Worm (Caenorhabditis elegans) whole organism, L2 larva: ENCODE data around the gene fbxc-34.

Source experiments
- C34F6.9 ChIP-seq: fragments of 150-350 bp; optimal IDR thresholded peaks from 2 replicates; lab custom pipeline; 2014; ENCODE audit warnings: missing biosample characterization, missing genetic modification characterization
- alr-1 ChIP-seq: fragments of 150-350 bp; optimal IDR thresholded peaks from 2 replicates; lab custom pipeline; 2014; ENCODE audit warnings: missing biosample characterization, missing genetic modification characterization
- aly-2 ChIP-seq: fragments of 150-350 bp; optimal IDR thresholded peaks from 2 replicates; lab custom pipeline; 2014; ENCODE audit warnings: missing biosample characterization, missing genetic modification characterization
- ama-1 ChIP-seq: fragments of 150-350 bp; optimal IDR thresholded peaks from 2 replicates; lab custom pipeline; 2018; ENCODE audit warnings: inconsistent platforms
- ceh-16 ChIP-seq: fragments of 150-350 bp; optimal IDR thresholded peaks from 2 replicates; lab custom pipeline; 2014; ENCODE audit warnings: missing biosample characterization, missing genetic modification characterization
- ceh-82 ChIP-seq: fragments of 150-350 bp; optimal IDR thresholded peaks from 2 replicates; lab custom pipeline; 2014; ENCODE audit warnings: missing biosample characterization, missing genetic modification characterization
- crh-2 ChIP-seq: sonication (generic microtip); optimal IDR thresholded peaks from 2 replicates; lab custom pipeline; 2017; ENCODE audit warnings: missing biosample characterization, missing genetic modification characterization
- dmd-4 ChIP-seq: sonication (generic microtip); optimal IDR thresholded peaks from 2 replicates; lab custom pipeline; 2017; ENCODE audit warnings: missing biosample characterization, missing genetic modification characterization
- egl-27 ChIP-seq: sonication (generic microtip); optimal IDR thresholded peaks from 3 replicates; lab custom pipeline; 2017; ENCODE audit warnings: missing biosample characterization, missing genetic modification reagents, missing genetic modification characterization
- elt-3 ChIP-seq: sonication (generic microtip); optimal IDR thresholded peaks from 2 replicates; lab custom pipeline; 2017; ENCODE audit warnings: missing biosample characterization, missing genetic modification characterization
- fos-1 ChIP-seq: fragments of 150-350 bp; optimal IDR thresholded peaks from 2 replicates; lab custom pipeline; 2014; ENCODE audit warnings: missing biosample characterization, missing genetic modification characterization
- gmeb-1 ChIP-seq: fragments of 150-350 bp; optimal IDR thresholded peaks from 2 replicates; lab custom pipeline; 2014; ENCODE audit warnings: missing biosample characterization, missing genetic modification characterization
- lin-11 ChIP-seq: fragments of 150-350 bp; sonication (generic microtip); optimal IDR thresholded peaks from 2 replicates; lab custom pipeline; 2014; ENCODE audit warnings: missing biosample characterization, missing genetic modification characterization, inconsistent platforms, mixed read lengths
- lin-13 ChIP-seq: fragments of 150-350 bp; optimal IDR thresholded peaks from 2 replicates; lab custom pipeline; 2014; ENCODE audit warnings: missing biosample characterization, missing genetic modification reagents, missing genetic modification characterization
- mab-5 ChIP-seq: fragments of 150-350 bp; optimal IDR thresholded peaks from 2 replicates; lab custom pipeline; 2014; ENCODE audit warnings: missing biosample characterization, missing genetic modification characterization
- mbf-1 ChIP-seq: sonication (generic microtip); optimal IDR thresholded peaks from 2 replicates; lab custom pipeline; 2017; ENCODE audit warnings: missing biosample characterization, missing genetic modification characterization
- mdl-1 ChIP-seq, 2 experiments: fragments of 150-350 bp in 1 of 2; sonication (generic microtip) in 1 of 2; optimal IDR thresholded peaks; 2 replicates each; lab custom pipeline; 2017; ENCODE audit warnings: missing biosample characterization in 2 of 2, missing genetic modification characterization in 2 of 2
- nhr-11 ChIP-seq: fragments of 150-350 bp; optimal IDR thresholded peaks from 2 replicates; lab custom pipeline; 2014; ENCODE audit warnings: missing biosample characterization, missing genetic modification characterization
- nhr-12 ChIP-seq: fragments of 150-350 bp; optimal IDR thresholded peaks from 2 replicates; lab custom pipeline; 2014; ENCODE audit warnings: missing biosample characterization, missing genetic modification characterization
- nhr-129 ChIP-seq: fragments of 150-350 bp; optimal IDR thresholded peaks from 2 replicates; lab custom pipeline; 2014; ENCODE audit warnings: missing biosample characterization, missing genetic modification characterization
- nhr-237 ChIP-seq: fragments of 150-350 bp; optimal IDR thresholded peaks from 2 replicates; lab custom pipeline; 2014; ENCODE audit warnings: missing biosample characterization, missing genetic modification characterization
- nhr-25 ChIP-seq: fragments of 150-350 bp; sonication (generic microtip); optimal IDR thresholded peaks from 3 replicates; lab custom pipeline; 2014; ENCODE audit warnings: missing biosample characterization, missing genetic modification characterization
- nhr-6 ChIP-seq: fragments of 150-350 bp; optimal IDR thresholded peaks from 2 replicates; lab custom pipeline; 2014; ENCODE audit warnings: missing biosample characterization, missing genetic modification characterization
- peb-1 ChIP-seq: fragments of 150-350 bp; optimal IDR thresholded peaks from 2 replicates; lab custom pipeline; 2014; ENCODE audit warnings: missing biosample characterization, missing genetic modification characterization
- sma-3 ChIP-seq: sonication (generic microtip); optimal IDR thresholded peaks from 2 replicates; lab custom pipeline; 2016; ENCODE audit warnings: missing genetic modification reagents, missing genetic modification characterization, missing compliant biosample characterization
- sma-9 ChIP-seq, 2 experiments: fragments of 150-350 bp in 1 of 2; sonication (generic microtip) in 1 of 2; optimal IDR thresholded peaks; 2 replicates each; lab custom pipeline; 2014 to 2016; ENCODE audit warnings: missing genetic modification characterization in 2 of 2, mild to moderate bottlenecking in 1 of 2, missing biosample characterization in 1 of 2, missing compliant biosample characterization in 1 of 2, missing genetic modification reagents in 1 of 2, moderate library complexity in 1 of 2
- snpc-4 ChIP-seq: fragments of 150-350 bp; optimal IDR thresholded peaks from 2 replicates; lab custom pipeline; 2014; ENCODE audit warnings: missing biosample characterization, missing genetic modification characterization
- unc-55 ChIP-seq: fragments of 150-350 bp; sonication (generic microtip); optimal IDR thresholded peaks from 3 replicates; lab custom pipeline; 2014; ENCODE audit warnings: missing biosample characterization, missing genetic modification reagents, missing genetic modification characterization
- unc-62 ChIP-seq: fragments of 150-350 bp; optimal IDR thresholded peaks from 2 replicates; lab custom pipeline; 2014; ENCODE audit warnings: missing biosample characterization, missing genetic modification reagents, missing genetic modification characterization
- zag-1 ChIP-seq: fragments of 150-350 bp; optimal IDR thresholded peaks from 2 replicates; lab custom pipeline; 2014; ENCODE audit warnings: missing biosample characterization, missing genetic modification characterization
- ztf-11 ChIP-seq: sonication (generic microtip); optimal IDR thresholded peaks from 2 replicates; lab custom pipeline; 2017; ENCODE audit warnings: missing biosample characterization, missing genetic modification characterization
- ztf-4 ChIP-seq: fragments of 150-350 bp; optimal IDR thresholded peaks from 2 replicates; lab custom pipeline; 2014; ENCODE audit warnings: missing biosample characterization, missing genetic modification characterization

fbxc-34 gene

DNA sequence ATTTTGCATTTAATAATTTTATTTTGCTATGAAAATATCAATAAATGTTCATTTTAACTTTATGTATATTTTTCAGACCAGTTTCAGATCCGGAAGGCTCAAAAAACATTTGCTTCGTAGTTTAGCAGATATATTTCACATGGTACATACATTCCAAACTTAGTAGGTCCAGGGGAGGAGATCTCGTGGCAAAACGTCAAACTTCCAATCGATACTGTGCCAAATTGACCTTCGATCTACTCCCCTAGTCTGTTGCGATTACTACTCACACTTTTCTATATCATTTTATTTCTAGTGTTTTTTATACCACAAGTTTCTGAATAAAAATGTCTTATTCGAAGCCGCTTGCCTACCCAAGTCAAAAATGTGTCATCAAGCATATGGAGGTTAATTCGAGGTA lies 19.3 kb upstream of the fbxc-34 start, which contains the start of gene fbxc-31:
Gene fbxc-31, plus strand, starts transcription at position 301 of the 400 bp plus-strand sequence.
- no peak for TF ChIP-seq ztf-11 (tag; lab: Kevin White, UChicago)
- no peak for TF ChIP-seq unc-62 (GFP tag; lab: Kevin White, UChicago)
- TF ChIP-seq ztf-4: no peak
- no peak for TF ChIP-seq nhr-237 (tag; lab: Kevin White, UChicago)
- TF ChIP-seq fos-1 (tag; lab: Kevin White, UChicago): no peak
- no peak for TF ChIP-seq mdl-1 (tag; optimal IDR thresholded peaks at IDR 0.05; lab: Kevin White, UChicago)
- no peak for TF ChIP-seq alr-1 (tag; lab: Kevin White, UChicago)
- no peak for TF ChIP-seq aly-2 (tag; lab: Kevin White, UChicago)

- no peak for TF ChIP-seq snpc-4 (tag; lab: Kevin White, UChicago)
- no peak for TF ChIP-seq egl-27 (tag; lab: Kevin White, UChicago)
- peak; percentile 1 for TF ChIP-seq nhr-129 (tag; lab: Kevin White, UChicago)
- no peak for TF ChIP-seq nhr-25 (tag; lab: Kevin White, UChicago)
- peak; percentile 14 for TF ChIP-seq gmeb-1 (tag; lab: Kevin White, UChicago)
- TF ChIP-seq nhr-11 (tag; lab: Kevin White, UChicago): no peak
- no peak for TF ChIP-seq mab-5 (tag; lab: Kevin White, UChicago)
- TF ChIP-seq dmd-4 (tag; lab: Kevin White, UChicago): no peak
- no peak for TF ChIP-seq unc-62 (GFP tag; lab: Kevin White, UChicago)
- TF ChIP-seq ceh-16 (tag; lab: Kevin White, UChicago): no peak
- TF ChIP-seq fos-1 (tag; lab: Kevin White, UChicago): peak; percentile 19
- TF ChIP-seq elt-3 (tag; lab: Kevin White, UChicago): no peak
- no peak for TF ChIP-seq mbf-1
- TF ChIP-seq lin-13 (GFP tag; lab: Kevin White, UChicago): no peak
- TF ChIP-seq nhr-6 (tag; lab: Kevin White, UChicago): no peak
- TF ChIP-seq unc-55 (GFP tag; lab: Kevin White, UChicago): peak; percentile 53
- peak; percentile 67 for TF ChIP-seq C34F6.9 (tag; lab: Kevin White, UChicago)
Measured at ce11 chrII:913222-913722, 17.7 kb upstream of the fbxc-34 start, which contains the start of gene fbxc-33. Gene fbxc-33 (plus strand): TSS chrII:913672.

ce11 chrII:915206-915605 lies 15.8 kb upstream of the fbxc-34 start:
- TF ChIP-seq mdl-1 (tag; optimal IDR thresholded peaks at IDR 0.05; lab: Kevin White, UChicago): no peak
- peak; percentile 55 for TF ChIP-seq sma-9 (GFP tag; optimal IDR thresholded peaks at IDR 0.05; lab: Kevin White, UChicago)
- no peak for TF ChIP-seq sma-9 (tag; optimal IDR thresholded peaks at IDR 0.05; lab: Kevin White, UChicago)
- peak; percentile 30 for TF ChIP-seq crh-2 (tag; lab: Kevin White, UChicago)
- TF ChIP-seq ama-1 (lab: Kevin White, UChicago): no peak
- TF ChIP-seq egl-27 (tag; lab: Kevin White, UChicago): peak; percentile 85
- peak; percentile 99 for TF ChIP-seq fos-1 (tag; lab: Kevin White, UChicago)
- TF ChIP-seq gmeb-1 (tag; lab: Kevin White, UChicago): peak; percentile 59
- no peak for TF ChIP-seq peb-1 (tag; lab: Kevin White, UChicago)
- peak; percentile 26 for TF ChIP-seq sma-3
- TF ChIP-seq zag-1: no peak

- TF ChIP-seq nhr-129 (tag; lab: Kevin White, UChicago): no peak
- TF ChIP-seq nhr-12 (tag; lab: Kevin White, UChicago): no peak
- no peak for TF ChIP-seq snpc-4 (tag; lab: Kevin White, UChicago)
Measured at ce11 chrII:915780-916179, 15.2 kb upstream of the fbxc-34 start, which contains the start of gene fbxc-29. Gene fbxc-29 (plus strand): TSS chrII:916080.

DNA sequence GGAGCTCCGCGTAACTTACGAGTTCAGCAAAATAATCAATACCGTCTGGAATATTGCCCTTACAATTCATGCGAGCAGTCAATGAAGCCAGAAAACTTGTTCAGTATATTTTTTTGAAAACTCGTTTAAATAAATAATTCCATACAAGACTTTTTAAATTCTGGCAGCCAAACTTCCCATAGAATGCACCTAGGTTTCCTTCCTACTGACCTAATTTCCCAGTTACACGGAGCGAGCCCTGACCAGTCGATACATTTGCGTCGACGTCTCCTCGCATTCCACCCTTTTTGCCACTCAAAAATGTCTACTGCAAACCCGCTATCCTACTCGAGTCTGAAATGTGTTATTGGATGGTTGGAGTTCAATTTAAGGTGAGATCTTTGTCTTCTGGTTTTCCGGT lies 13.6 kb upstream of the fbxc-34 start, which contains the start of gene fbxc-30:
Gene fbxc-30, plus strand, starts transcription at position 301 of the 400 bp plus-strand sequence.
- no peak for TF ChIP-seq lin-13 (GFP tag; lab: Kevin White, UChicago)
- no peak for TF ChIP-seq dmd-4 (tag; lab: Kevin White, UChicago)
- no peak for TF ChIP-seq C34F6.9 (tag; lab: Kevin White, UChicago)
- no peak for TF ChIP-seq ceh-82 (tag; lab: Kevin White, UChicago)
- no peak for TF ChIP-seq ama-1 (lab: Kevin White, UChicago)
- TF ChIP-seq peb-1 (tag; lab: Kevin White, UChicago): no peak
- no peak for TF ChIP-seq lin-11 (tag; lab: Kevin White, UChicago)
- TF ChIP-seq ceh-16 (tag; lab: Kevin White, UChicago): no peak
- TF ChIP-seq, all 48 proteins: peak for 0
